Worm (Caenorhabditis elegans): ENCODE measurements around the gene F38H4.3.

The F38H4.3 gene

ce11 chrIV:11820067-11820913 lies 21.9 kb upstream of the F38H4.3 start (continued):
- TF ChIP-seq F52B5.7 (tag; optimal IDR thresholded peaks at IDR 0.05), result no peak
- no peak for TF ChIP-seq zfh-2 (GFP tag; conservative IDR thresholded peaks at IDR 0.05)
- no peak for TF ChIP-seq hlh-12 (tag; optimal IDR thresholded peaks at IDR 0.05)
- no peak for TF ChIP-seq ztf-6 (GFP tag; IDR thresholded peaks at IDR 0.05)
- TF ChIP-seq B0019.2 (GFP tag; conservative IDR thresholded peaks at IDR 0.05), result no peak; the same call in 1 of the 2 replicates
- TF ChIP-seq T07F8.4 (tag; optimal IDR thresholded peaks at IDR 0.05), result no peak
- TF ChIP-seq madf-3 (GFP tag; IDR thresholded peaks at IDR 0.05), result peak; percentile 64
- TF ChIP-seq snpc-4 (GFP tag; optimal IDR thresholded peaks at IDR 0.05), result no peak
- peak in 2 of 4 experiments; percentile 2 to 43 for TF ChIP-seq snpc-4 (tag; optimal IDR thresholded peaks at IDR 0.05)
- peak; percentile 80 for TF ChIP-seq F39B2.1 (GFP tag; IDR thresholded peaks at IDR 0.05)
- TF ChIP-seq nhr-120 (GFP tag; IDR thresholded peaks at IDR 0.05), result no peak
- TF ChIP-seq ceh-79 (tag; optimal IDR thresholded peaks at IDR 0.05), result peak; percentile 58
- no peak for TF ChIP-seq sptf-2 (GFP tag; optimal IDR thresholded peaks at IDR 0.05)
- TF ChIP-seq somi-1 (GFP tag; optimal IDR thresholded peaks at IDR 0.05), result no peak
- no peak for TF ChIP-seq nhr-90 (tag; optimal IDR thresholded peaks at IDR 0.05)
- TF ChIP-seq dpff-1 (tag; optimal IDR thresholded peaks at IDR 0.05), result no peak
- peak; percentile 46 for TF ChIP-seq tlf-1 (GFP tag; optimal IDR thresholded peaks at IDR 0.05)
- TF ChIP-seq egl-18 (GFP tag; IDR thresholded peaks at IDR 0.05), result no peak
- no peak for TF ChIP-seq fkh-3 (tag; optimal IDR thresholded peaks at IDR 0.05)
- TF ChIP-seq K11D2.4 (GFP tag; IDR thresholded peaks at IDR 0.05), result no peak
- no peak for TF ChIP-seq hmg-20 (GFP tag; IDR thresholded peaks at IDR 0.05)
- TF ChIP-seq ceh-58 (GFP tag; IDR thresholded peaks at IDR 0.05), result peak; percentile 63; the same call in 1 of the 2 replicates
- TF ChIP-seq mcd-1 (GFP tag; IDR thresholded peaks at IDR 0.05), result peak; percentile 12; the same call in 1 of the 2 replicates
- peak; percentile 27 for TF ChIP-seq D2030.7 (GFP tag; IDR thresholded peaks at IDR 0.05)
- no peak for TF ChIP-seq mxl-1 (tag; optimal IDR thresholded peaks at IDR 0.05)
- TF ChIP-seq aptf-2 (GFP tag; conservative IDR thresholded peaks at IDR 0.05), result no peak
- TF ChIP-seq chd-7 (tag; optimal IDR thresholded peaks at IDR 0.05), result peak; percentile 14
- no peak for TF ChIP-seq bed-2 (GFP tag; IDR thresholded peaks at IDR 0.05)
- no peak for TF ChIP-seq B0261.1 (tag; optimal IDR thresholded peaks at IDR 0.05)
- TF ChIP-seq xnd-1 (tag; optimal IDR thresholded peaks at IDR 0.05), result peak; percentile 33
- no peak for TF ChIP-seq madf-10 (tag; optimal IDR thresholded peaks at IDR 0.05)
- peak; percentile 53 for TF ChIP-seq pbrm-1 (GFP tag; IDR thresholded peaks at IDR 0.05)
- TF ChIP-seq Y53G8AR.9 (GFP tag; conservative IDR thresholded peaks at IDR 0.05), result peak; percentile 70; the same call in 1 of the 2 replicates
- peak; percentile 27 for TF ChIP-seq lsl-1 (GFP tag; optimal IDR thresholded peaks at IDR 0.05)
- TF ChIP-seq rcor-1 (GFP tag; IDR thresholded peaks at IDR 0.05), result peak; percentile 64
- no peak for TF ChIP-seq lin-40 (tag; optimal IDR thresholded peaks at IDR 0.05)
- no peak for TF ChIP-seq snpc-1.1 (tag; optimal IDR thresholded peaks at IDR 0.05; ENCODE audit: insufficient read depth)
- TF ChIP-seq T26A5.8 (tag; optimal IDR thresholded peaks at IDR 0.05), result no peak
- peak; percentile 43; the same call in 1 of the 2 replicates for TF ChIP-seq let-526 (GFP tag; IDR thresholded peaks at IDR 0.05)
- peak; percentile 53 for TF ChIP-seq ZK185.1 (tag; optimal IDR thresholded peaks at IDR 0.05; ENCODE audit: poor library complexity, severe bottlenecking)
- no peak for TF ChIP-seq ztf-26 (tag; optimal IDR thresholded peaks at IDR 0.05)
- no peak for TF ChIP-seq mes-4 (tag; optimal IDR thresholded peaks at IDR 0.05)
- peak; percentile 44 for TF ChIP-seq atf-7 (tag; optimal IDR thresholded peaks at IDR 0.05)
- no peak for TF ChIP-seq zim-3 (tag; optimal IDR thresholded peaks at IDR 0.05)
- TF ChIP-seq attf-6 (GFP tag; IDR thresholded peaks at IDR 0.05), result peak; percentile 64
- peak; percentile 5 for TF ChIP-seq efl-1 (GFP tag; optimal IDR thresholded peaks at IDR 0.05)
- TF ChIP-seq athp-1 (tag; optimal IDR thresholded peaks at IDR 0.05), result peak; percentile 79
- TF ChIP-seq ekl-4 (GFP tag; IDR thresholded peaks at IDR 0.05), result peak; percentile 61; the same call in 1 of the 2 replicates

Data from whole organism, young adult.